Worm (Caenorhabditis elegans): ENCODE data around the gene pcdr-1.

The pcdr-1 gene

ce11 chrX:15706108-15706676 lies 39.6 kb downstream of the pcdr-1 start (continued):
- TF ChIP-seq unc-98 (GFP tag; IDR thresholded peaks at IDR 0.05) (no peak), lir-3 (tag; optimal IDR thresholded peaks at IDR 0.05; ENCODE audit: poor library complexity) (no peak), unc-130 (tag; optimal IDR thresholded peaks at IDR 0.05) (peak; percentile 49), irx-1 (tag; optimal IDR thresholded peaks at IDR 0.05) (no peak), nhr-237 (tag; optimal IDR thresholded peaks at IDR 0.05) (no peak), nhr-19 (GFP tag; conservative IDR thresholded peaks at IDR 0.05) (peak; percentile 43), elt-3 (tag; optimal IDR thresholded peaks at IDR 0.05) (peak in 2 of 6 experiments; percentile 58 to 71), tbx-2 (tag; optimal IDR thresholded peaks at IDR 0.05) (peak; percentile 50)

DNA sequence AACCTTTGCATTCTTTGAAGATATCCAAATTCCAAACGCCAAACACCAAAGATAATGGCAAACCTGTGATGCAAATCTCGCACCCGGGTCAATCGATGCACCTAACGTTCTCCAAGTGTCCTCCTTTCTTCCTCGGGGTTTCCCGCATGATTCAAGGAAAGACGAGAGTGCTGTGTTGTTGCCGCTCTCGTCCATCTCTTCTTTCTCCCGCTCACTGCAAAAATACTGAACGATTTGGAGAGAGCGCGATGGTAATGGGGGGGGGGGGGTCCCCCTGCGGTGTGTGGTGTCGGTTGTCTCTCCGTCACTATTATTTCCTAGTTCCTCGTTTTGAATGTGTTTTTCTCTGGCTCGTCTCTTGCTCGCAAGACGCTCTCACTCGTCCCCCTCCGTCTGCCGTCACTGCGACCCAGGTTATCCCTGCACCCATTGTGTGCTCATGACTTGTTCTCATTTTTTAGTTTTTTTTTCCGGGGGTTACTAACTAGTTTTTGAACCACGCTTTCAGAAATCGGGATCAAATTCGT lies 40.9 kb downstream of the pcdr-1 start:
- TF ChIP-seq lin-35 (GFP tag; optimal IDR thresholded peaks at IDR 0.05) (peak; percentile 35 to 53), rnt-1 (tag; optimal IDR thresholded peaks at IDR 0.05) (peak; percentile 85), C16A3.4 (tag; optimal IDR thresholded peaks at IDR 0.05) (peak; percentile 77), egl-27 (tag; optimal IDR thresholded peaks at IDR 0.05) (peak; percentile 88 to 91), C04F5.9 (tag; optimal IDR thresholded peaks at IDR 0.05) (no peak), unc-98 (GFP tag; IDR thresholded peaks at IDR 0.05) (peak; percentile 59; the same call in 1 of the 2 replicates), ztf-11 (tag; optimal IDR thresholded peaks at IDR 0.05) (peak in 1 of 2 experiments; percentile 55), fkh-4 (tag; optimal IDR thresholded peaks at IDR 0.05; ENCODE audit: borderline replicate concordance) (no peak), ztf-4 (tag; optimal IDR thresholded peaks at IDR 0.05) (peak; percentile 58), aly-2 (tag; optimal IDR thresholded peaks at IDR 0.05) (no peak), fkh-10 (GFP tag; optimal IDR thresholded peaks at IDR 0.05) (peak; percentile 78), nhr-20 (tag; optimal IDR thresholded peaks at IDR 0.05) (peak; percentile 88), efl-3 (GFP tag; optimal IDR thresholded peaks at IDR 0.05) (no peak), nhr-77 (tag; optimal IDR thresholded peaks at IDR 0.05) (peak; percentile 85), aha-1 (tag; optimal IDR thresholded peaks at IDR 0.05) (no peak), zag-1 (tag; optimal IDR thresholded peaks at IDR 0.05) (no peak), grh-1 (GFP tag; IDR thresholded peaks at IDR 0.05) (peak; percentile 44; the same call in 1 of the 2 replicates), nhr-12 (tag; optimal IDR thresholded peaks at IDR 0.05) (no peak), blmp-1 (tag; optimal IDR thresholded peaks at IDR 0.05) (peak; percentile 24), nhr-28 (tag; optimal IDR thresholded peaks at IDR 0.05) (no peak), dsc-1 (tag; optimal IDR thresholded peaks at IDR 0.05) (peak; percentile 68), pag-3 (tag; optimal IDR thresholded peaks at IDR 0.05; ENCODE audit: borderline replicate concordance, insufficient read depth) (no peak), elt-3 (tag; optimal IDR thresholded peaks at IDR 0.05) (peak in 1 of 6 experiments; percentile 18), nhr-90 (tag; optimal IDR thresholded peaks at IDR 0.05; ENCODE audit: poor library complexity) (peak; percentile 41), snpc-4 (tag; optimal IDR thresholded peaks at IDR 0.05) (peak; percentile 40), hpl-2 (GFP tag; optimal IDR thresholded peaks at IDR 0.05) (no peak), unc-86 (tag; optimal IDR thresholded peaks at IDR 0.05) (peak; percentile 87), lin-13 (GFP tag; optimal IDR thresholded peaks at IDR 0.05) (peak; percentile 47), unc-130 (tag; optimal IDR thresholded peaks at IDR 0.05) (peak; percentile 52), swsn-7 (tag; optimal IDR thresholded peaks at IDR 0.05) (peak; percentile 85), hlh-4 (tag; optimal IDR thresholded peaks at IDR 0.05) (no peak), lir-3 (tag; optimal IDR thresholded peaks at IDR 0.05; ENCODE audit: poor library complexity) (peak; percentile 16), ceh-90 (tag; optimal IDR thresholded peaks at IDR 0.05) (no peak), mab-9 (GFP tag; IDR thresholded peaks at IDR 0.05) (0 out of 2 replicates have a peak, but pooled peaks have one; percentile 24), skn-1 (tag; optimal IDR thresholded peaks at IDR 0.05) (peak; percentile 50), tbx-2 (tag; optimal IDR thresholded peaks at IDR 0.05) (peak; percentile 92), fos-1 (tag; optimal IDR thresholded peaks at IDR 0.05) (peak; percentile 29), nhr-19 (GFP tag; conservative IDR thresholded peaks at IDR 0.05) (peak; percentile 83), efl-1 (optimal IDR thresholded peaks at IDR 0.05) (peak; percentile 23 to 69), efl-1 (GFP tag; optimal IDR thresholded peaks at IDR 0.05 in 1 of 2) (peak in 1 of 2 experiments; percentile 14), nhr-76 (tag; optimal IDR thresholded peaks at IDR 0.05) (no peak), sox-4 (tag; optimal IDR thresholded peaks at IDR 0.05) (peak; percentile 87), nhr-71 (tag; optimal IDR thresholded peaks at IDR 0.05) (peak; percentile 95), sup-37 (GFP tag; optimal IDR thresholded peaks at IDR 0.05) (peak; percentile 43), egl-13 (tag; optimal IDR thresholded peaks at IDR 0.05) (peak; percentile 80), zip-4 (GFP tag; optimal IDR thresholded peaks at IDR 0.05) (peak; percentile 52)
